Worm (Caenorhabditis elegans): Measurements from ENCODE around the gene Y116F11A.3.

DNA sequence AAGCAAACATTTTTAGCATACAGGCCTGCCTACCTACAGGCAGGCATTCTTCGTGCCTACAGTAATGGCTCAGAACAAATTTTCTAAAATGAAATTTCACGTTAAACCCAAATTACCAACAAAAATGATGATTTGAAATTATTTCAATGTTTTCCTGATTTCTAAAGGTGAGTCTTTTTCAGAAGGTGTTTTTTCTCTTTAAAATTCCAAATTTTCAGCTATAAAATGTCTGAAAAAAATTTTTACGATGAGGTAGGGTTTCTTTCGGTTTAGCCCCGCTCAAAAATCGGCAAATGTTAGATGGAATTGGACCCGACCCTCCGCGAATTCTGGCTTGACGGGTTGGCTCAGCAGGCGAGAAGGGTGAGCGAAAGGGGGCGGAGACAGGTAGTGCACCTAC is 17.0 kb downstream of the Y116F11A.3 start, which contains the start of gene W04E12.5:
- TF ChIP-seq ztf-11 (tag; optimal IDR thresholded peaks at IDR 0.05): no peak
- TF ChIP-seq nhr-237 (tag; optimal IDR thresholded peaks at IDR 0.05): no peak

Measured in whole organism, L2 larva.